Worm (Caenorhabditis elegans) whole organism, late embryonic: Measurements from ENCODE around the gene irld-24.
A peak's percentile ranks its signal among the peaks of the same experiment; 100 is the strongest.

Experiments used
- C08G9.2 ChIP-seq: sonication (generic microtip); optimal IDR thresholded peaks from 2 replicates; lab custom pipeline; 2016; ENCODE audit warnings: mild to moderate bottlenecking, missing genetic modification characterization, moderate library complexity, missing compliant biosample characterization
- F13H6.1 ChIP-seq: sonication (generic microtip); optimal IDR thresholded peaks from 2 replicates; lab custom pipeline; 2016; ENCODE audit warnings: missing genetic modification characterization, missing compliant biosample characterization
- K09A11.1 ChIP-seq: sonication (generic microtip); optimal IDR thresholded peaks from 2 replicates; lab custom pipeline; 2017; ENCODE audit warnings: antibody characterized with exemption, mild to moderate bottlenecking, missing genetic modification characterization, missing compliant biosample characterization; ENCODE audit not compliant: insufficient read depth
- T23F11.4 ChIP-seq: fragments of 200-800 bp; sonication (Bioruptor generic); optimal IDR thresholded peaks from 2 replicates; lab custom pipeline; 2018; ENCODE audit warnings: mild to moderate bottlenecking, missing genetic modification characterization, missing compliant biosample characterization
- Y22D7AL.16 ChIP-seq: sonication (generic microtip); optimal IDR thresholded peaks from 2 replicates; lab custom pipeline; 2016; ENCODE audit warnings: missing genetic modification characterization, missing compliant biosample characterization
- ahr-1 ChIP-seq: sonication (generic microtip); optimal IDR thresholded peaks from 2 replicates; lab custom pipeline; 2016; ENCODE audit warnings: missing genetic modification characterization, missing compliant biosample characterization
- ama-1 ChIP-seq: fragments of 150-350 bp; optimal IDR thresholded peaks from 2 replicates; lab custom pipeline; 2014
- ceh-14 ChIP-seq: sonication (generic microtip); optimal IDR thresholded peaks from 2 replicates; lab custom pipeline; 2016; ENCODE audit warnings: missing genotype, missing genetic modification characterization, missing compliant biosample characterization
- ceh-18 ChIP-seq: sonication (generic microtip); optimal IDR thresholded peaks from 2 replicates; lab custom pipeline; 2016; ENCODE audit warnings: missing genetic modification characterization, missing compliant biosample characterization
- ceh-2 ChIP-seq: sonication (generic microtip); optimal IDR thresholded peaks from 2 replicates; lab custom pipeline; 2016; ENCODE audit warnings: missing genotype, missing genetic modification characterization, missing compliant biosample characterization
- ceh-30 ChIP-seq: fragments of 150-350 bp; optimal IDR thresholded peaks from 2 replicates; lab custom pipeline; 2014; ENCODE audit warnings: missing biosample characterization, missing genetic modification characterization
- ceh-31 ChIP-seq: sonication (generic microtip); optimal IDR thresholded peaks from 2 replicates; lab custom pipeline; 2016; ENCODE audit warnings: missing genetic modification characterization, missing compliant biosample characterization
- ceh-34 ChIP-seq: sonication (generic microtip); optimal IDR thresholded peaks from 2 replicates; lab custom pipeline; 2016; ENCODE audit warnings: mild to moderate bottlenecking, missing genetic modification characterization, missing compliant biosample characterization
- ceh-45 ChIP-seq: fragments of 200-800 bp; sonication (Bioruptor generic); IDR thresholded peaks from 2 replicates; pipeline ENCODE4 v1.3.6; 2022; ENCODE audit warnings: missing genetic modification reagents, missing genetic modification characterization, missing compliant biosample characterization
- ceh-48 ChIP-seq: sonication (generic microtip); optimal IDR thresholded peaks from 2 replicates; lab custom pipeline; 2016; ENCODE audit warnings: missing genetic modification characterization, inconsistent platforms, missing compliant biosample characterization
- ceh-9 ChIP-seq: sonication (generic microtip); optimal IDR thresholded peaks from 2 replicates; lab custom pipeline; 2016; ENCODE audit warnings: mild to moderate bottlenecking, missing genetic modification characterization, inconsistent platforms, missing compliant biosample characterization
- dve-1 ChIP-seq: sonication (generic microtip); optimal IDR thresholded peaks from 2 replicates; lab custom pipeline; 2017; ENCODE audit warnings: antibody characterized with exemption, mild to moderate bottlenecking, missing genetic modification characterization, missing compliant biosample characterization
- elt-4 ChIP-seq: sonication (generic microtip); optimal IDR thresholded peaks from 2 replicates; lab custom pipeline; 2016; ENCODE audit warnings: missing genetic modification characterization, missing compliant biosample characterization
- eyg-1 ChIP-seq: sonication (generic microtip); optimal IDR thresholded peaks from 2 replicates; lab custom pipeline; 2016; ENCODE audit warnings: missing genotype, missing genetic modification characterization, missing compliant biosample characterization
- hlh-13 ChIP-seq: fragments of 200-800 bp; sonication (Bioruptor generic); optimal IDR thresholded peaks from 2 replicates; lab custom pipeline; 2018; ENCODE audit warnings: mild to moderate bottlenecking, missing genetic modification characterization, missing compliant biosample characterization
- hlh-15 ChIP-seq: sonication (generic microtip); optimal IDR thresholded peaks from 2 replicates; lab custom pipeline; 2016; ENCODE audit warnings: missing genetic modification characterization, missing compliant biosample characterization
- hlh-30 ChIP-seq: sonication (generic microtip); optimal IDR thresholded peaks from 2 replicates; lab custom pipeline; 2017; ENCODE audit warnings: antibody characterized with exemption, missing genetic modification characterization, missing compliant biosample characterization; ENCODE audit not compliant: insufficient read depth
- lim-6 ChIP-seq: sonication (generic microtip); optimal IDR thresholded peaks from 2 replicates; lab custom pipeline; 2016; ENCODE audit warnings: missing genetic modification characterization, missing compliant biosample characterization
- lin-11 ChIP-seq: fragments of 200-800 bp; sonication (Bioruptor generic); optimal IDR thresholded peaks from 2 replicates; lab custom pipeline; 2018; ENCODE audit warnings: mild to moderate bottlenecking, missing genetic modification characterization, missing compliant biosample characterization
- nfya-1 ChIP-seq: sonication (generic microtip); optimal IDR thresholded peaks from 2 replicates; lab custom pipeline; 2017; ENCODE audit warnings: missing genetic modification characterization, mild to moderate bottlenecking, missing compliant biosample characterization, antibody characterized with exemption, moderate library complexity
- pha-2 ChIP-seq: sonication (generic microtip); optimal IDR thresholded peaks from 2 replicates; lab custom pipeline; 2017; ENCODE audit warnings: mild to moderate bottlenecking, missing genetic modification characterization, missing compliant biosample characterization
- pros-1 ChIP-seq: fragments of 150-350 bp; optimal IDR thresholded peaks from 2 replicates; lab custom pipeline; 2014; ENCODE audit warnings: missing biosample characterization, missing genetic modification reagents, missing genetic modification characterization
- rnt-1 ChIP-seq: sonication (generic microtip); optimal IDR thresholded peaks from 2 replicates; lab custom pipeline; 2016; ENCODE audit warnings: missing genetic modification characterization, missing compliant biosample characterization
- sox-4 ChIP-seq: sonication (generic microtip); optimal IDR thresholded peaks from 2 replicates; lab custom pipeline; 2017; ENCODE audit warnings: mild to moderate bottlenecking, missing genetic modification characterization, inconsistent platforms, missing compliant biosample characterization
- syd-9 ChIP-seq: sonication (generic microtip); optimal IDR thresholded peaks from 2 replicates; lab custom pipeline; 2016; ENCODE audit warnings: mild to moderate bottlenecking, missing genetic modification characterization, moderate library complexity, missing compliant biosample characterization
- tbx-2 ChIP-seq: sonication (generic microtip); optimal IDR thresholded peaks from 2 replicates; lab custom pipeline; 2016; ENCODE audit warnings: missing genetic modification characterization, missing compliant biosample characterization
- tbx-7 ChIP-seq: sonication (generic microtip); optimal IDR thresholded peaks from 2 replicates; lab custom pipeline; 2016; ENCODE audit warnings: missing genotype, missing genetic modification characterization, missing compliant biosample characterization
- ttx-3 ChIP-seq: sonication (generic microtip); optimal IDR thresholded peaks from 2 replicates; lab custom pipeline; 2016; ENCODE audit warnings: missing genetic modification reagents, missing genetic modification characterization, missing compliant biosample characterization
- unc-3 ChIP-seq, 2 experiments: fragments of 200-800 bp in 1 of 2; sonication (Bioruptor generic) in 1 of 2; sonication (generic microtip) in 1 of 2; conservative IDR thresholded peaks in 1 of 2; optimal IDR thresholded peaks in 1 of 2; 2 replicates each; pipeline versions ENCODE4 v1.3.6 to Lab custom; 2016 to 2022; ENCODE audit warnings: missing compliant biosample characterization in 2 of 2, missing genetic modification characterization in 2 of 2, missing genetic modification reagents in 1 of 2
- unc-86 ChIP-seq: sonication (generic microtip); optimal IDR thresholded peaks from 2 replicates; lab custom pipeline; 2016; ENCODE audit warnings: missing genetic modification characterization, missing compliant biosample characterization
- zip-5 ChIP-seq: sonication (generic microtip); optimal IDR thresholded peaks from 2 replicates; lab custom pipeline; 2016; ENCODE audit warnings: missing genetic modification characterization, missing compliant biosample characterization
- ztf-16 ChIP-seq: sonication (generic microtip); optimal IDR thresholded peaks from 2 replicates; lab custom pipeline; 2017; ENCODE audit warnings: missing genetic modification characterization, missing compliant biosample characterization

Gene irld-24

ce11 chrX:14001494-14001974, 15.1 kb downstream of the irld-24 start, which contains the start of gene cytb-5.1:
Gene cytb-5.1 (plus strand): TSS chrX:14001924.
- TF ChIP-seq tbx-2 (tag; lab: Kevin White, UChicago), result peak; percentile 7
- TF ChIP-seq ama-1 (lab: Kevin White, UChicago), result no peak

- TF ChIP-seq lim-6 (tag; lab: Kevin White, UChicago), result no peak
- TF ChIP-seq ceh-45 (GFP tag; lab: Robert Waterston, UW), result no peak
- no peak for TF ChIP-seq Y22D7AL.16 (tag; lab: Kevin White, UChicago)
- no peak for TF ChIP-seq C08G9.2 (tag; lab: Kevin White, UChicago)
- no peak for TF ChIP-seq pros-1 (tag; lab: Kevin White, UChicago)
- no peak for TF ChIP-seq hlh-15 (tag; lab: Kevin White, UChicago)
- TF ChIP-seq zip-5 (tag; lab: Kevin White, UChicago), result no peak
- no peak for TF ChIP-seq ceh-31
- no peak for TF ChIP-seq lin-11 (tag; lab: Kevin White, UChicago)
- no peak for TF ChIP-seq ztf-16
Observed at ce11 chrX:14002739-14003138, 16.3 kb downstream of the irld-24 start.

ce11 chrX:14003538-14003937, 17.1 kb downstream of the irld-24 start:
- no peak for TF ChIP-seq Y22D7AL.16 (tag; lab: Kevin White, UChicago)
- TF ChIP-seq syd-9 (tag; lab: Kevin White, UChicago), result no peak
- no peak for TF ChIP-seq F13H6.1 (tag; lab: Kevin White, UChicago)
- TF ChIP-seq unc-3 (GFP tag; conservative IDR thresholded peaks at IDR 0.05; lab: Robert Waterston, UW), result no peak
- TF ChIP-seq unc-3 (tag; optimal IDR thresholded peaks at IDR 0.05; lab: Kevin White, UChicago), result no peak
- no peak for TF ChIP-seq ceh-30 (tag; lab: Kevin White, UChicago)
- no peak for TF ChIP-seq T23F11.4 (GFP tag; lab: Kevin White, UChicago)
- TF ChIP-seq ceh-2 (tag; lab: Kevin White, UChicago), result no peak
- TF ChIP-seq ceh-45 (GFP tag; lab: Robert Waterston, UW), result no peak
- no peak for TF ChIP-seq ceh-9
- no peak for TF ChIP-seq ama-1 (lab: Kevin White, UChicago)
- TF ChIP-seq ttx-3, result no peak
- no peak for TF ChIP-seq C08G9.2 (tag; lab: Kevin White, UChicago)

- TF ChIP-seq ceh-30 (tag; lab: Kevin White, UChicago) (no peak), F13H6.1 (tag; lab: Kevin White, UChicago) (no peak), dve-1 (tag; lab: Kevin White, UChicago) (no peak), pha-2 (tag; lab: Kevin White, UChicago) (no peak), hlh-30 (tag; lab: Kevin White, UChicago) (no peak), ceh-9 (no peak), elt-4 (tag; lab: Kevin White, UChicago) (no peak), ahr-1 (tag; lab: Kevin White, UChicago) (no peak), ceh-48 (tag; lab: Kevin White, UChicago) (no peak), tbx-2 (tag; lab: Kevin White, UChicago) (no peak), nfya-1 (tag; lab: Kevin White, UChicago) (no peak), hlh-15 (tag; lab: Kevin White, UChicago) (no peak), tbx-7 (no peak), ceh-14 (tag; lab: Kevin White, UChicago) (no peak), sox-4 (tag; lab: Kevin White, UChicago) (no peak)
Observed at ce11 chrX:14008130-14008529, 21.7 kb downstream of the irld-24 start.

ce11 chrX:14012417-14012816, 26.0 kb downstream of the irld-24 start, which contains the start of gene tbc-19:
Gene tbc-19 (minus strand): TSS chrX:14012517.
- no peak for TF ChIP-seq ceh-34
- TF ChIP-seq sox-4 (tag; lab: Kevin White, UChicago), result no peak
- no peak for TF ChIP-seq unc-86
- TF ChIP-seq ceh-18 (tag; lab: Kevin White, UChicago), result no peak
- no peak for TF ChIP-seq rnt-1 (tag; lab: Kevin White, UChicago)
- TF ChIP-seq hlh-13, result no peak
- no peak for TF ChIP-seq hlh-30 (tag; lab: Kevin White, UChicago)
- no peak for TF ChIP-seq eyg-1 (tag; lab: Kevin White, UChicago)
- no peak for TF ChIP-seq K09A11.1
